Worm (Caenorhabditis elegans) whole organism, late embryonic: Measurements from ENCODE around the gene ret-1.

Source experiments
- ama-1 ChIP-seq: fragments of 150-350 bp; optimal IDR thresholded peaks from 2 replicates; lab custom pipeline; 2014
- ceh-2 ChIP-seq: sonication (generic microtip); optimal IDR thresholded peaks from 2 replicates; lab custom pipeline; 2016; ENCODE audit warnings: missing genotype, missing genetic modification characterization, missing compliant biosample characterization
- ceh-6 ChIP-seq: fragments of 200-800 bp; sonication (Bioruptor generic); optimal IDR thresholded peaks from 2 replicates; lab custom pipeline; 2018; ENCODE audit warnings: mild to moderate bottlenecking, missing genetic modification characterization, missing compliant biosample characterization
- elt-2 ChIP-seq: sonication (generic microtip); optimal IDR thresholded peaks from 2 replicates; lab custom pipeline; 2016; ENCODE audit warnings: missing genetic modification reagents, missing genetic modification characterization, missing compliant biosample characterization
- fkh-10 ChIP-seq: fragments of 150-350 bp; optimal IDR thresholded peaks from 2 replicates; lab custom pipeline; 2014; ENCODE audit warnings: missing biosample characterization, missing genetic modification reagents, missing genetic modification characterization
- lin-11 ChIP-seq: fragments of 200-800 bp; sonication (Bioruptor generic); optimal IDR thresholded peaks from 2 replicates; lab custom pipeline; 2018; ENCODE audit warnings: mild to moderate bottlenecking, missing genetic modification characterization, missing compliant biosample characterization
- pag-3 ChIP-seq: sonication (generic microtip); optimal IDR thresholded peaks from 2 replicates; lab custom pipeline; 2016; ENCODE audit warnings: missing compliant biosample characterization, missing genetic modification characterization, borderline replicate concordance
- pax-1 ChIP-seq: fragments of 150-350 bp; optimal IDR thresholded peaks from 2 replicates; lab custom pipeline; 2014; ENCODE audit warnings: missing biosample characterization, missing genetic modification characterization
- pqm-1 ChIP-seq: sonication (generic microtip); optimal IDR thresholded peaks from 2 replicates; lab custom pipeline; 2016; ENCODE audit warnings: missing genetic modification characterization, missing compliant biosample characterization
- pros-1 ChIP-seq: fragments of 150-350 bp; optimal IDR thresholded peaks from 2 replicates; lab custom pipeline; 2014; ENCODE audit warnings: missing biosample characterization, missing genetic modification reagents, missing genetic modification characterization
- ref-2 ChIP-seq: sonication (generic microtip); optimal IDR thresholded peaks from 2 replicates; lab custom pipeline; 2016; ENCODE audit warnings: missing genetic modification characterization, missing compliant biosample characterization
- sox-2 ChIP-seq: fragments of 200-800 bp; sonication (Bioruptor generic); IDR thresholded peaks from 2 replicates; pipeline ENCODE4 v1.3.6; 2022; ENCODE audit warnings: missing genetic modification reagents, missing genetic modification characterization, missing compliant biosample characterization

DNA sequence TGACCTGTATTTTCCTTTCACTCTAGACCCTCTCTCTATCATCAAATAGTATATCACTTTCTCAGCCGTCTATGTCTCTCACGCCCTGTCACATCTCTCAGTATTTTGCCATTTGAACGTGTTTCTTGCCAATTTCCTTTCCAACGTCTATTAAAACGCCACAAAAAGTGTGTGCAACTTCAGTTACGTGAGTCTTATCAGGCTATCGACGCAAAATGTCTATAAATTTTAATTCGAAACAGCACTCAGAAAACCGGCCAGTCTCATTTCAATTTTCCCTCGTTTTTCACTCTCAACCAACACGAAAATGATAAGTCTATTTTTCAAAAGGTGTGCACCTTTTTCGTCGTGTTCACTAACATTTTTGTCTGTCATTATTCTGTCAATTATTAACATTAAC is 48.3 kb upstream of the ret-1 start, which contains the start of gene mpst-3:
- TF ChIP-seq pros-1 (tag; lab: Kevin White, UChicago) (no peak), lin-11 (tag; lab: Kevin White, UChicago) (no peak), elt-2 (no peak), fkh-10 (GFP tag; lab: Kevin White, UChicago) (no peak), pax-1 (tag; lab: Kevin White, UChicago) (no peak), ama-1 (lab: Kevin White, UChicago) (no peak), pqm-1 (tag; lab: Kevin White, UChicago) (no peak), pag-3 (tag; lab: Kevin White, UChicago) (no peak), sox-2 (no peak), ceh-2 (tag; lab: Kevin White, UChicago) (no peak), ceh-6 (GFP tag; lab: Kevin White, UChicago) (no peak), ref-2 (tag; lab: Kevin White, UChicago) (no peak)
